Fruit fly (Drosophila melanogaster) whole organism, wandering third instar larva: ENCODE results near the gene Cp16.

Experiments used
- Jra ChIP-seq: sonication (Bioruptor generic); optimal IDR thresholded peaks from 2 replicates; lab custom pipeline; 2016; ENCODE audit warnings: missing biosample characterization, missing genetic modification characterization
- Mio ChIP-seq: sonication (Bioruptor generic); optimal IDR thresholded peaks from 2 replicates; lab custom pipeline; 2016; ENCODE audit warnings: missing biosample characterization, missing genetic modification characterization
- Myc ChIP-seq: fragments of >200 bp; optimal IDR thresholded peaks from 2 replicates; lab custom pipeline; 2017
- OdsH ChIP-seq: fragments of 200-800 bp; sonication (Bioruptor generic); optimal IDR thresholded peaks from 2 replicates; lab custom pipeline; 2016; ENCODE audit warnings: missing biosample characterization, mild to moderate bottlenecking, missing genetic modification characterization
- br ChIP-seq: fragments of 200-800 bp; sonication (Bioruptor generic); optimal IDR thresholded peaks from 2 replicates; lab custom pipeline; 2016; ENCODE audit warnings: missing biosample characterization, missing genetic modification characterization
- brk ChIP-seq: fragments of 200-800 bp; sonication (Bioruptor generic); optimal IDR thresholded peaks from 2 replicates; lab custom pipeline; 2016; ENCODE audit warnings: missing biosample characterization, mild to moderate bottlenecking, missing genetic modification characterization
- dsf ChIP-seq: sonication (Bioruptor generic); optimal IDR thresholded peaks from 2 replicates; lab custom pipeline; 2016; ENCODE audit warnings: missing biosample characterization, missing genetic modification characterization, borderline replicate concordance
- h ChIP-seq: fragments of 200-800 bp; sonication (Bioruptor generic); optimal IDR thresholded peaks from 3 replicates; lab custom pipeline; 2016; ENCODE audit warnings: missing biosample characterization, mild to moderate bottlenecking, missing genetic modification characterization
- pan ChIP-seq: fragments of >200 bp; optimal IDR thresholded peaks from 2 replicates; lab custom pipeline; 2017

Cp16 gene

DNA sequence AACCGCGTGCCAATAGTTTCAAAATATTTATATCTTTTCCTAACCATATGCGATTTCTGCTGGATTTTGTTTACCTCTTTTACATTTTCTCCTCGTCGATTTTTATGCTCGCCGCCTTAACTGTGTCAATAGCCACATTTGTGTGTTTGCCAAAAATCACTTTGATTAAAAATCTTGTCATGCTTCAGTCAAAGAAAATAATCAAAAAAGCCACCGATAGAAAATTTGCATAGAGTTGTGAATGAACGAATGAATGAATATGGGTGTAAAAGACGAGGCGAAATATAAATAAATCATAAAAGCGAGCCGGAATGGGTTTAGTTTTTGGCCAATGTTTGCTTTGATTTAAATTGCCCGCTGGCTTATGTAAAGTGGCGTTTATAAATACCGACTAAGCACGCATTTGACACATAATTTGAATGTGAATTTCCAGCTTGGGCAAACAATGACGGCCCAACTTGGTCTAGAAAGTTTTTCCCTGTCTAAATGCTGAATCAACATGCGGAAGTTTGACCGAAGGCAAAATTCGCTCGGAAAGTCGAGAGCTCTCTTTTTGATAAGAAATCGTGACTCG is 49.1 kb downstream of the Cp16 start:
- TF ChIP-seq pan (lab: Kevin White, UChicago) (no peak), br (GFP tag; lab: Kevin White, UChicago) (no peak), Jra (GFP tag; lab: Kevin White, UChicago) (no peak), Mio (GFP tag; lab: Kevin White, UChicago) (no peak)

DNA sequence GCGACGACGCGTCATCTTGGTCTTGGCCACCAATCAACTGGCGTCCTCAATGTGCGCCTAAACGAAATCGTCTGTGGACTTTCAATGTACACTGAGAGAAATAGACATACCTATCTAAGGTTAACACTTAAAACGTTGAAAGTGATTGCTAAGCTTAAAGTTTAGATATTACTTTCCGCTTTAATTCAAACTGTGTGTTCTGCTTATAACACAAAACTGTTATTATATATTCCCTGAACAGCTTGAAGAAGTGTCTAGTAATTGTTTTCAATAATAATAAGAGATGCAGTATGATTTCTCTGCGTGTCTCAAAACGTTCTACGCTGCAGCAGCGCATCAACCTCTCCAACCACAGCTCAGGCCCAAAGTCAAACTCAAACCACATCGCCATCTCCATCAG is 50.2 kb downstream of the Cp16 start:
- TF ChIP-seq OdsH = no peak
- no peak for TF ChIP-seq brk (GFP tag; lab: Kevin White, UChicago)
- TF ChIP-seq dsf = no peak
- TF ChIP-seq h = peak; percentile 9
- TF ChIP-seq Myc (lab: Kevin White, UChicago) = no peak
- TF ChIP-seq, all 38 proteins: peak for 1
